Worm (Caenorhabditis elegans) whole organism, L2 larva: ENCODE results near the gene pitr-1.

Experiments used
- ZK546.5 ChIP-seq: sonication (generic microtip); optimal IDR thresholded peaks from 2 replicates; lab custom pipeline; 2017; ENCODE audit warnings: missing biosample characterization, missing genetic modification characterization
- alr-1 ChIP-seq: fragments of 150-350 bp; optimal IDR thresholded peaks from 2 replicates; lab custom pipeline; 2014; ENCODE audit warnings: missing biosample characterization, missing genetic modification characterization
- aly-2 ChIP-seq: fragments of 150-350 bp; optimal IDR thresholded peaks from 2 replicates; lab custom pipeline; 2014; ENCODE audit warnings: missing biosample characterization, missing genetic modification characterization
- ama-1 ChIP-seq: fragments of 150-350 bp; optimal IDR thresholded peaks from 2 replicates; lab custom pipeline; 2018; ENCODE audit warnings: inconsistent platforms
- ceh-82 ChIP-seq: fragments of 150-350 bp; optimal IDR thresholded peaks from 2 replicates; lab custom pipeline; 2014; ENCODE audit warnings: missing biosample characterization, missing genetic modification characterization
- elt-3 ChIP-seq: sonication (generic microtip); optimal IDR thresholded peaks from 2 replicates; lab custom pipeline; 2017; ENCODE audit warnings: missing biosample characterization, missing genetic modification characterization
- mbf-1 ChIP-seq: sonication (generic microtip); optimal IDR thresholded peaks from 2 replicates; lab custom pipeline; 2017; ENCODE audit warnings: missing biosample characterization, missing genetic modification characterization
- nhr-237 ChIP-seq: fragments of 150-350 bp; optimal IDR thresholded peaks from 2 replicates; lab custom pipeline; 2014; ENCODE audit warnings: missing biosample characterization, missing genetic modification characterization
- skn-1 ChIP-seq: sonication (generic microtip); optimal IDR thresholded peaks from 2 replicates; lab custom pipeline; 2017; ENCODE audit warnings: missing biosample characterization, missing genetic modification characterization
- sma-9 ChIP-seq, 2 experiments: fragments of 150-350 bp in 1 of 2; sonication (generic microtip) in 1 of 2; optimal IDR thresholded peaks; 2 replicates each; lab custom pipeline; 2014 to 2016; ENCODE audit warnings: missing genetic modification characterization in 2 of 2, mild to moderate bottlenecking in 1 of 2, missing biosample characterization in 1 of 2, missing compliant biosample characterization in 1 of 2, missing genetic modification reagents in 1 of 2, moderate library complexity in 1 of 2
- unc-62 ChIP-seq: fragments of 150-350 bp; optimal IDR thresholded peaks from 2 replicates; lab custom pipeline; 2014; ENCODE audit warnings: missing biosample characterization, missing genetic modification reagents, missing genetic modification characterization
- ztf-11 ChIP-seq: sonication (generic microtip); optimal IDR thresholded peaks from 2 replicates; lab custom pipeline; 2017; ENCODE audit warnings: missing biosample characterization, missing genetic modification characterization
- ztf-4 ChIP-seq: fragments of 150-350 bp; optimal IDR thresholded peaks from 2 replicates; lab custom pipeline; 2014; ENCODE audit warnings: missing biosample characterization, missing genetic modification characterization

ce11 chrIV:7445236-7445635 lies 51.4 kb downstream of the pitr-1 start, which contains the start of gene valv-1:
- TF ChIP-seq skn-1 (tag; lab: Kevin White, UChicago) (no peak), sma-9 (GFP tag; optimal IDR thresholded peaks at IDR 0.05; lab: Kevin White, UChicago) (no peak), sma-9 (tag; optimal IDR thresholded peaks at IDR 0.05; lab: Kevin White, UChicago) (no peak), ama-1 (lab: Kevin White, UChicago) (no peak), ztf-4 (tag; lab: Kevin White, UChicago) (no peak), aly-2 (tag; lab: Kevin White, UChicago) (no peak), nhr-237 (tag; lab: Kevin White, UChicago) (no peak), mbf-1 (tag; lab: Kevin White, UChicago) (no peak), ztf-11 (no peak), unc-62 (GFP tag; lab: Kevin White, UChicago) (no peak), ceh-82 (tag; lab: Kevin White, UChicago) (no peak), alr-1 (tag; lab: Kevin White, UChicago) (no peak), elt-3 (tag; lab: Kevin White, UChicago) (no peak), ZK546.5 (tag; lab: Kevin White, UChicago) (no peak)
